Worm (Caenorhabditis elegans) whole organism, midembryonic: ENCODE results near the gene ZC15.1.
"Not testable (repeated sequence)": the region's sequence is repeated elsewhere in the genome, so short reads cannot be mapped to it uniquely, and the experiment has no call there.

Source experiments
- T22C8.4 ChIP-seq: fragments of 200-800 bp; sonication (Bioruptor generic); IDR thresholded peaks from 2 replicates; pipeline ENCODE4 v1.3.6; 2022; ENCODE audit warnings: missing genetic modification characterization, missing compliant biosample characterization
- cog-1 ChIP-seq: sonication (generic microtip); optimal IDR thresholded peaks from 2 replicates; lab custom pipeline; 2016; ENCODE audit warnings: missing genetic modification characterization, missing compliant biosample characterization
- flt-1 ChIP-seq: fragments of 200-800 bp; sonication (Bioruptor generic); IDR thresholded peaks from 2 replicates; pipeline ENCODE4 v1.3.6; 2022; ENCODE audit warnings: missing genetic modification characterization, missing compliant biosample characterization
- klf-2 ChIP-seq: fragments of 200-800 bp; sonication (Bioruptor generic); conservative IDR thresholded peaks from 2 replicates; pipeline ENCODE4 v1.3.6; 2022; ENCODE audit warnings: missing genetic modification reagents, missing genetic modification characterization, missing compliant biosample characterization
- med-1 ChIP-seq: sonication (generic microtip); optimal IDR thresholded peaks from 2 replicates; lab custom pipeline; 2017; ENCODE audit warnings: missing genetic modification characterization, mild to moderate bottlenecking, missing compliant biosample characterization, antibody characterized with exemption, missing genetic modification reagents; ENCODE audit not compliant: insufficient read depth
- ref-1 ChIP-seq: fragments of 200-800 bp; sonication (Bioruptor generic); conservative IDR thresholded peaks from 2 replicates; pipeline ENCODE4 v1.3.6; 2022; ENCODE audit warnings: missing genetic modification reagents, missing genetic modification characterization, missing compliant biosample characterization
- tab-1 ChIP-seq: fragments of 200-800 bp; sonication (Bioruptor generic); IDR thresholded peaks from 2 replicates; pipeline ENCODE4 v1.3.6; 2022; ENCODE audit warnings: missing genetic modification characterization, missing compliant biosample characterization
- ztf-23 ChIP-seq: fragments of 200-800 bp; sonication (Bioruptor generic); IDR thresholded peaks from 2 replicates; pipeline ENCODE4 v1.3.6; 2022; ENCODE audit warnings: missing genetic modification reagents, missing genetic modification characterization, missing compliant biosample characterization
- ztf-29 ChIP-seq: fragments of 200-800 bp; sonication (Bioruptor generic); IDR thresholded peaks from 2 replicates; pipeline ENCODE4 v1.3.6; 2022; ENCODE audit warnings: missing genetic modification reagents, missing genetic modification characterization, missing compliant biosample characterization

ZC15.1 gene

DNA sequence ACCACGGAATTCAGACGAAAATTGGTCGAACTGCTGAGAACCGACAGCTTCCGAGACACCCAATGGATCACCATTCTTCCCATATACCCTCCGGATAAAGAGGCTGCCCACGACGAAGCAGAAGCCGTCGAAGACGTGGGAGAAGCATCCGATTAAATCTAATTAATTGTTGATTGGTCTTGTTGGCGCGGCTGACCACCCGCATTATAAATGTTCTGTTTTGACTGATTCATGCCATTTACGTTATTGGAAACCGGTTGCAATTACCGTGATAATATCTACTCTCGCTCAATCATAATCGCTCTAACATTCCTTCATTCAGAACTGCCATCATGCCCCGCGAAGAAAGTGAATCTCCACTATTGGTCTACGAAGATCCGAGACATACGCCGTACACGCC lies 2.6 kb upstream of the ZC15.1 start, which contains the start of gene ZC15.3:
TSS of gene ZC15.3 (plus strand) at position 301 of the 400 bp plus-strand sequence.
- not testable (repeated sequence) for TF ChIP-seq ref-1, klf-2, ztf-23 (GFP tag; lab: Robert Waterston, UW)

DNA sequence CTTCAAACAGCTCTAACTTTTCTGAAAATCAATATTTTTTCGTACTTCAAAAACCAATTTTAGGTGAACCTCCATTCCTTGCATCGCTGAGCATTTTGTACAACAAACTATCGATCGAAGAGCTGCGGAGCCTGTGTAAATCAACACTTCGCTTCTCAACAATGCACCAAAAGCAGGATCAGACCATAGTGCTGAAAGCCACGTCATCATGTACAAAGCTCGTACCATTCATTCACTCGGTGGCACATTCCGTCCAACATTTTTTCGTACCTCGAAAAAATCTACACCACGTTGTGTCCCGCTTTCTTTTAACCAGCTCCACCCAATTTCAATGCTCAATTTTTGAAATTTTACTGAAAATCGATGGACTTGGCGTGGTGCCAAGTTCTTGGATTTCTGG lies 4.7 kb downstream of the ZC15.1 start, which contains the start of gene ZC15.10:
TSS of gene ZC15.10 (plus strand) at position 162 of the 400 bp plus-strand sequence.
- TF ChIP-seq T22C8.4 (GFP tag; lab: Robert Waterston, UW) (no peak), klf-2 (GFP tag; lab: Robert Waterston, UW) (no peak), flt-1 (no peak), ref-1 (GFP tag; lab: Robert Waterston, UW) (no peak), ztf-29 (GFP tag; lab: Robert Waterston, UW) (no peak), ztf-23 (GFP tag; lab: Robert Waterston, UW) (no peak), cog-1 (tag; lab: Kevin White, UChicago) (no peak), med-1 (GFP tag; lab: Kevin White, UChicago) (no peak), tab-1 (GFP tag; lab: Robert Waterston, UW) (no peak)

DNA sequence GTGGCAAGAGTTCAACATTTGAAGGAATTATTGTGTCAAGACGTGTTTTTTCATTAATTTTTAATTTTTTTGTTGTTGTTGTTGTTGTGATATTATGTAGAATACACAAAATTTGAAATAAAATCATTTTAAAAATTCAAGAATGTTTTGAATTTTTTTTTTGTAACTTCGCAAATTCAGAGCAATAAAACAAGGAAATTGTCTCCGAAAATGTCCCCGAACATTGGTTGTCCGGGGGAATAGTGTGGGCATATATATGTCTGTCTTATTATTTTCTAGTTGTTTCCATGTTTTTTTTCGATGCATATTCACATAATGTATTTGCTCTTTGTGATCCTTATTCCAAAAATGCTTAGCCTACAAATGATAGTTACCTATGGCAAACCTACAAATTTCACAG lies 5.6 kb downstream of the ZC15.1 start, which contains the start of gene clec-262:
TSS of gene clec-262 (plus strand) at position 301 of the 400 bp plus-strand sequence.
- TF ChIP-seq klf-2 (GFP tag; lab: Robert Waterston, UW) (no peak), ref-1 (GFP tag; lab: Robert Waterston, UW) (no peak), ztf-29 (GFP tag; lab: Robert Waterston, UW) (no peak), ztf-23 (GFP tag; lab: Robert Waterston, UW) (no peak), cog-1 (tag; lab: Kevin White, UChicago) (no peak), tab-1 (GFP tag; lab: Robert Waterston, UW) (no peak), T22C8.4 (GFP tag; lab: Robert Waterston, UW) (no peak), med-1 (GFP tag; lab: Kevin White, UChicago) (no peak), flt-1 (no peak)

DNA sequence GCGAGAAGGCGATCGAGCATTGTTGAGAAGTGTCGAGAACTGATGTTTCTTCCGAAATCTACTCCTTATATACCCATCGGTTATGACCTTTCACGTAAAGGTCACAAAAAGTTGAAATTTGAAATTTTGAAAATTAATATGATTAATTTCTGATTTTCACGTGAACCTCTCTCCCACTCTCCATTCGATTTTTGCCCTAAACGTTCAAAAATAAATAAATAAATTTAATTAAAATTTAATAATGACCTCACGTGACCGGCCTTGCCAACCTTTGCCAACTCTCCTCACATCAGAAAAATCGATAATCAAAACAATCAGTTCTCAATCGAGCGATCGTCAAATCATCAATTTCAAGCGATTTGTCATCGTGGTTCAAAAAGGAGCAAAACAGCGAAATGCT lies 11.5 kb downstream of the ZC15.1 start, which contains the start of gene Y113G7C.1:
TSS of gene Y113G7C.1 (plus strand) at position 301 of the 400 bp plus-strand sequence.
- peak; percentile 20; the same call in 1 of the 2 replicates for TF ChIP-seq T22C8.4 (GFP tag; lab: Robert Waterston, UW)
- TF ChIP-seq ztf-23 (GFP tag; lab: Robert Waterston, UW): no peak

DNA sequence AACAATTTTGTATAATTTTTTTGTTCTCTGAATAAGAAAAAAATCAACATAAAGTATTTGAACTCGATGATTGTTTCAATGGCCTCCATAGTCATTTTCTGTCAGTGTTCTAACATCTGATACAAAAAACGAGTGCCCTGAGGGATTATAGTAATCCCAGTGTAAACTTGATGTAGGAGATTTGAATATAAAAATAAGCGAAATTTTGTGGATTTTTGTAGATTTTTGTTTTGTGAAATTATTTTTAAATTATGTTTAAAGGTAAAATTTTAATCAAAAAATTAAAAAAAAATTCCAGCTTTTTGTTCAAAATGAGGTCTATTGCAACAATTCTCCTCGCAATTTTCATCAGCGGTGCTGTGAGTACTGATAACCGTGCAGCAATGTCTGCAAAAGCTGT lies 19.5 kb downstream of the ZC15.1 start, which contains the start of gene Y38H6A.1:
TSS of gene Y38H6A.1 (plus strand) at position 301 of the 400 bp plus-strand sequence.
- TF ChIP-seq T22C8.4 (GFP tag; lab: Robert Waterston, UW) (no peak), ztf-23 (GFP tag; lab: Robert Waterston, UW) (no peak), cog-1 (tag; lab: Kevin White, UChicago) (no peak), ztf-29 (GFP tag; lab: Robert Waterston, UW) (no peak), med-1 (GFP tag; lab: Kevin White, UChicago) (no peak), flt-1 (no peak), klf-2 (GFP tag; lab: Robert Waterston, UW) (no peak), tab-1 (GFP tag; lab: Robert Waterston, UW) (no peak), ref-1 (GFP tag; lab: Robert Waterston, UW) (no peak)

DNA sequence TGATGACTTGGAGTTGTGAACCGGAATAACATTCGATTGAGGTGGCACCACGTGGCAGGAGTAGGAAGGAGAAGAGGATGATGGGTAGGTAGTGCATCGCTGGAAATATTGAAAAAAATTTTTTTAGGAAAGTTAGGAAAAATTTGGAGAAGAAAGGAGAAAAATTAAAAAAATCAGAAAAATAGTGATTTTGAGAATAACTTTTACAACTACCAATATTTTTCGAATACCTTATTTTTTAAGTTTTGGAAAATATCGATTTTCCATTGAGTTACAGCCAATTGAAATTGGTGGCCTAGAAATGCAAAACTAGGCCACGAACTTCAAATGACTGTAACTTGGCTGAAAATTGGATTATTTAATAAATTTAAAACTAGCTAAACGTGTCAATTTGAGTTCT lies 29.4 kb downstream of the ZC15.1 start, which contains the start of gene Y38H6A.5:
TSS of gene Y38H6A.5 (minus strand) at position 101 of the 400 bp plus-strand sequence.
- TF ChIP-seq flt-1 (no peak), med-1 (GFP tag; lab: Kevin White, UChicago) (no peak), ztf-23 (GFP tag; lab: Robert Waterston, UW) (no peak), tab-1 (GFP tag; lab: Robert Waterston, UW) (no peak), ref-1 (GFP tag; lab: Robert Waterston, UW) (no peak), klf-2 (GFP tag; lab: Robert Waterston, UW) (no peak)

DNA sequence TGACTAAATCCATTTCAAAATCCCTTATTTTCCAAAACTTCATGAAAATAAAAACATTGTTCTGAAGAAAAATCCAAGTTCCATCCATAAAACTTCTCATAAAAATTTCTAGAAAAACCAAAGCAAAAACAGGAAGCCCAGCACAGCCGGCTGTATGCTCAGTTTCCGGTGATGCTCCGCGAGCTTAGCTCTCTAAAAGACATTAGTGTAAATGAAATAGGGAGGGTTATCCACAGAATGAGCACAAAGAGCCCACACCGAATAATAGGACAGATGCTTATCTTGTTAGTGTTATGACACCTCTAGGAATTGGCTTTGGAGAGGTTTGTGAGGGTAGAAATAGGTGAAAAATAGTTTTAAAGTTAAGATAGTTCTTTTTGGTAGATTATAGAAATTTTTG lies 32.1 kb downstream of the ZC15.1 start:
- TF ChIP-seq T22C8.4 (GFP tag; lab: Robert Waterston, UW) (no peak), ztf-29 (GFP tag; lab: Robert Waterston, UW) (no peak), tab-1 (GFP tag; lab: Robert Waterston, UW) (no peak), cog-1 (tag; lab: Kevin White, UChicago) (no peak), med-1 (GFP tag; lab: Kevin White, UChicago) (no peak), ref-1 (GFP tag; lab: Robert Waterston, UW) (no peak), ztf-23 (GFP tag; lab: Robert Waterston, UW) (no peak), flt-1 (no peak)

DNA sequence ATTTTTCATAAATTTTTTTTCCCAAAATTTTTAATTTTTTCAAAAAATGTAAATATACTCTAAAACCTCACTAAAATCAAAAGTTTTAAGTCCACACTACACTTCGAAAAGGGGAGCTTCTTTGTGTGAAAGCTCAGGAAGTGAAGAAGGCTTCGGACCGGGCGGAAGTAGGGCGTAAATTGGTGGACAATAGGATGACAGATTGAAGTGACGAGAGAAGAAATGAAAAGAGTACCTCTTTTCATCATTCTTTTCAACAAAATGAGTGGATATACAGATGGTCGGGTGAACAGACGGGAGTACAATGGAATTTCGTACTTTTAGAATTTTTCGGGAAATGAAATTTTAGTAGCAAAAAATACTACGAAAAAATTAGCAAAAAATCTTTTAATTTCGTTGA lies 33.0 kb downstream of the ZC15.1 start:
- TF ChIP-seq ztf-29 (GFP tag; lab: Robert Waterston, UW): no peak
- no peak for TF ChIP-seq flt-1
- no peak for TF ChIP-seq med-1 (GFP tag; lab: Kevin White, UChicago)
- no peak for TF ChIP-seq ztf-23 (GFP tag; lab: Robert Waterston, UW)
- TF ChIP-seq tab-1 (GFP tag; lab: Robert Waterston, UW): no peak
- no peak for TF ChIP-seq klf-2 (GFP tag; lab: Robert Waterston, UW)
- TF ChIP-seq ref-1 (GFP tag; lab: Robert Waterston, UW): no peak
- TF ChIP-seq T22C8.4 (GFP tag; lab: Robert Waterston, UW): no peak
- no peak for TF ChIP-seq cog-1 (tag; lab: Kevin White, UChicago)

DNA sequence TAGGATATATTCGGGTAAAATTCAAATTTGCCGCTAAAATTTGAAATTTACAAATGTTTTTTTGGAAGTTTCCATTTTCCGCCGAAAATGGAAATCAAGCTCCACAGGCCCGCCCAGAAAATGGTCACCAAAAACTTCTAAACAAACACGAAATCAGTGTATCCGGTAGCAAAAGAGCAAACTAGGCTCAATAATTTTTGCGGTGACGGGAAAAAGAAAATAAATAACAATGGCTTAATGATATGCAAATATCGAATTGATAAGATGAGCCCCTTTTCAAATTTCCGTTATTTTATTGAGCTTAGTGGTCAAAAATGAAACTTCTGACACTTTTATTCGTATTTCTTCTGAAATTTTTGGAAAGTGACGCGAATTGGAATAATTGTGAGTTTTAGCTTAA lies 39.0 kb downstream of the ZC15.1 start, which contains the start of gene Y38H6A.3:
TSS of gene Y38H6A.3 (plus strand) at position 301 of the 400 bp plus-strand sequence.
- TF ChIP-seq flt-1: no peak
- no peak for TF ChIP-seq ztf-23 (GFP tag; lab: Robert Waterston, UW)
- TF ChIP-seq T22C8.4 (GFP tag; lab: Robert Waterston, UW): no peak
- no peak for TF ChIP-seq med-1 (GFP tag; lab: Kevin White, UChicago)
- TF ChIP-seq klf-2 (GFP tag; lab: Robert Waterston, UW): no peak
- no peak for TF ChIP-seq cog-1 (tag; lab: Kevin White, UChicago)
- TF ChIP-seq ref-1 (GFP tag; lab: Robert Waterston, UW): no peak
- no peak for TF ChIP-seq tab-1 (GFP tag; lab: Robert Waterston, UW)
